Worm (Caenorhabditis elegans): ENCODE results near the gene algn-14.

Gene algn-14

ce11 chrIV:3794437-3794836, 8.8 kb downstream of the algn-14 start, which contains the start of gene K09B3.1:
K09B3.1 (plus strand) TSS chrIV:3794737.
- no peak for TF ChIP-seq ZK546.5 (tag; optimal IDR thresholded peaks at IDR 0.05)
- no peak for TF ChIP-seq mml-1 (tag; optimal IDR thresholded peaks at IDR 0.05)
- no peak for TF ChIP-seq ceh-16 (tag; optimal IDR thresholded peaks at IDR 0.05)
- no peak for TF ChIP-seq zag-1 (tag; optimal IDR thresholded peaks at IDR 0.05)
- TF ChIP-seq snpc-4 (tag; optimal IDR thresholded peaks at IDR 0.05), result no peak
- no peak for TF ChIP-seq ceh-9 (tag; optimal IDR thresholded peaks at IDR 0.05)
- no peak for TF ChIP-seq elt-2 (tag; optimal IDR thresholded peaks at IDR 0.05)
- TF ChIP-seq nhr-237 (tag; optimal IDR thresholded peaks at IDR 0.05), result no peak
- TF ChIP-seq nhr-23 (tag; optimal IDR thresholded peaks at IDR 0.05), result no peak
- no peak for TF ChIP-seq tbx-2 (tag; optimal IDR thresholded peaks at IDR 0.05)
- TF ChIP-seq egl-5 (tag; optimal IDR thresholded peaks at IDR 0.05), result no peak
- no peak for TF ChIP-seq aly-2 (tag; optimal IDR thresholded peaks at IDR 0.05)

ce11 chrIV:3783910-3784309, 19.3 kb downstream of the algn-14 start, which contains the start of gene glct-6:
glct-6 (plus strand) TSS chrIV:3784210.
- no peak for TF ChIP-seq lsy-12 (tag; optimal IDR thresholded peaks at IDR 0.05)

ce11 chrIV:3781539-3781938, 21.7 kb downstream of the algn-14 start:
- TF ChIP-seq nhr-28 (tag; optimal IDR thresholded peaks at IDR 0.05), result no peak
- no peak for TF ChIP-seq sea-2 (GFP tag; optimal IDR thresholded peaks at IDR 0.05)
- no peak for TF ChIP-seq ceh-9 (tag; optimal IDR thresholded peaks at IDR 0.05)
- no peak for TF ChIP-seq mml-1 (tag; optimal IDR thresholded peaks at IDR 0.05)
- TF ChIP-seq elt-1 (tag; optimal IDR thresholded peaks at IDR 0.05), result no peak
- TF ChIP-seq aly-2 (tag; optimal IDR thresholded peaks at IDR 0.05), result no peak
- TF ChIP-seq elt-3 (tag; optimal IDR thresholded peaks at IDR 0.05), result no peak
- no peak for TF ChIP-seq ceh-82 (tag; optimal IDR thresholded peaks at IDR 0.05)
- no peak for TF ChIP-seq lin-39 (tag; optimal IDR thresholded peaks at IDR 0.05)
- TF ChIP-seq nhr-25 (tag; optimal IDR thresholded peaks at IDR 0.05), result no peak
- no peak for TF ChIP-seq pha-4 (tag; optimal IDR thresholded peaks at IDR 0.05)

ce11 chrIV:3774160-3774559, 29.1 kb downstream of the algn-14 start:
- TF ChIP-seq ceh-28 (tag; optimal IDR thresholded peaks at IDR 0.05) (no peak), R02D3.7 (tag; optimal IDR thresholded peaks at IDR 0.05) (no peak), skn-1 (tag; optimal IDR thresholded peaks at IDR 0.05) (no peak), nhr-25 (tag; optimal IDR thresholded peaks at IDR 0.05) (no peak), ztf-4 (tag; optimal IDR thresholded peaks at IDR 0.05) (no peak), elt-2 (tag; optimal IDR thresholded peaks at IDR 0.05) (no peak), nhr-43 (tag; optimal IDR thresholded peaks at IDR 0.05; ENCODE audit: poor library complexity, severe bottlenecking) (no peak), ZK546.5 (tag; optimal IDR thresholded peaks at IDR 0.05) (no peak), eor-1 (tag; optimal IDR thresholded peaks at IDR 0.05) (no peak), nhr-67 (tag; optimal IDR thresholded peaks at IDR 0.05) (no peak)

- TF ChIP-seq ceh-9 (tag; optimal IDR thresholded peaks at IDR 0.05) (no peak), lin-39 (tag; optimal IDR thresholded peaks at IDR 0.05) (no peak), fos-1 (tag; optimal IDR thresholded peaks at IDR 0.05) (no peak), ztf-11 (tag; optimal IDR thresholded peaks at IDR 0.05) (no peak), nhr-237 (tag; optimal IDR thresholded peaks at IDR 0.05) (no peak), zag-1 (tag; optimal IDR thresholded peaks at IDR 0.05) (no peak), nhr-77 (tag; optimal IDR thresholded peaks at IDR 0.05) (no peak), pha-4 (tag; optimal IDR thresholded peaks at IDR 0.05) (no peak), tbx-2 (tag; optimal IDR thresholded peaks at IDR 0.05) (no peak), unc-62 (GFP tag; optimal IDR thresholded peaks at IDR 0.05) (no peak), nhr-11 (tag; optimal IDR thresholded peaks at IDR 0.05) (no peak), lin-15B (tag; optimal IDR thresholded peaks at IDR 0.05) (no peak), ceh-28 (tag; optimal IDR thresholded peaks at IDR 0.05) (no peak), elt-2 (tag; optimal IDR thresholded peaks at IDR 0.05) (no peak)
These were observed 35.5 kb downstream of the algn-14 start for ce11 chrIV:3767749-3768148.

- no peak for TF ChIP-seq unc-62 (GFP tag; optimal IDR thresholded peaks at IDR 0.05)
- TF ChIP-seq ceh-9 (tag; optimal IDR thresholded peaks at IDR 0.05), result no peak
- TF ChIP-seq elt-2 (tag; optimal IDR thresholded peaks at IDR 0.05), result no peak
- TF ChIP-seq elt-3 (tag; optimal IDR thresholded peaks at IDR 0.05), result no peak
- TF ChIP-seq nhr-28 (tag; optimal IDR thresholded peaks at IDR 0.05), result no peak
- TF ChIP-seq nhr-67 (tag; optimal IDR thresholded peaks at IDR 0.05), result no peak
These were observed 36.6 kb downstream of the algn-14 start, which contains the start of gene vab-2 for ce11 chrIV:3766589-3766988. vab-2 (minus strand) TSS chrIV:3766826.

Measured in whole organism, L3 larva.